Worm (Caenorhabditis elegans): Measurements from ENCODE around the gene F26G1.11.

Gene F26G1.11

ce11 chrII:4811986-4812385 is 35.0 kb downstream of the F26G1.11 start, which contains the start of gene rig-6:
Gene rig-6 (minus strand): TSS chrII:4812086.
- no peak for TF ChIP-seq F39B2.1 (GFP tag; IDR thresholded peaks at IDR 0.05)
- TF ChIP-seq attf-3 (GFP tag; conservative IDR thresholded peaks at IDR 0.05), result no peak
- no peak for TF ChIP-seq ceh-100 (GFP tag; IDR thresholded peaks at IDR 0.05)
- no peak for TF ChIP-seq hsf-1 (GFP tag; IDR thresholded peaks at IDR 0.05)
- TF ChIP-seq fkh-3 (tag; optimal IDR thresholded peaks at IDR 0.05), result no peak
- TF ChIP-seq bed-1 (GFP tag; IDR thresholded peaks at IDR 0.05), result no peak
- no peak for TF ChIP-seq C06A6.2 (GFP tag; conservative IDR thresholded peaks at IDR 0.05)

- TF ChIP-seq egrh-3 (GFP tag; IDR thresholded peaks at IDR 0.05), result no peak
Measured at ce11 chrII:4815356-4815755, 38.4 kb downstream of the F26G1.11 start.

ce11 chrII:4818780-4819179 is 41.8 kb downstream of the F26G1.11 start:
- no peak for TF ChIP-seq cebp-2 (GFP tag; IDR thresholded peaks at IDR 0.05)
- no peak for TF ChIP-seq die-1 (tag; optimal IDR thresholded peaks at IDR 0.05)
- TF ChIP-seq madf-8 (GFP tag; conservative IDR thresholded peaks at IDR 0.05), result no peak

ce11 chrII:4821739-4822138 is 44.8 kb downstream of the F26G1.11 start, which contains the start of gene lact-5:
Gene lact-5 (minus strand): TSS chrII:4821739.
- TF ChIP-seq akir-1 (GFP tag; optimal IDR thresholded peaks at IDR 0.05) (no peak), snpc-1.3 (tag; optimal IDR thresholded peaks at IDR 0.05; ENCODE audit: insufficient read depth) (no peak), Y67H2A.10 (GFP tag; conservative IDR thresholded peaks at IDR 0.05) (no peak), chd-7 (tag; optimal IDR thresholded peaks at IDR 0.05) (no peak), hmg-20 (GFP tag; IDR thresholded peaks at IDR 0.05) (no peak), unc-62 (GFP tag; optimal IDR thresholded peaks at IDR 0.05) (no peak), die-1 (tag; optimal IDR thresholded peaks at IDR 0.05) (no peak), B0336.3 (GFP tag; IDR thresholded peaks at IDR 0.05) (no peak), sdz-38 (tag; optimal IDR thresholded peaks at IDR 0.05) (no peak)

- TF ChIP-seq unc-130 (GFP tag; optimal IDR thresholded peaks at IDR 0.05) (no peak), efl-1 (GFP tag; optimal IDR thresholded peaks at IDR 0.05) (no peak), die-1 (tag; optimal IDR thresholded peaks at IDR 0.05) (no peak), sdz-38 (tag; optimal IDR thresholded peaks at IDR 0.05) (no peak), F55B11.4 (tag; optimal IDR thresholded peaks at IDR 0.05; ENCODE audit: borderline replicate concordance, insufficient read depth) (no peak), madf-10 (tag; optimal IDR thresholded peaks at IDR 0.05) (no peak), hsf-1 (GFP tag; IDR thresholded peaks at IDR 0.05) (no peak), madf-3 (GFP tag; IDR thresholded peaks at IDR 0.05) (no peak), F49E8.2 (tag; optimal IDR thresholded peaks at IDR 0.05; ENCODE audit: insufficient read depth) (no peak), hlh-26 (GFP tag; conservative IDR thresholded peaks at IDR 0.05) (no peak), nhr-179 (tag; optimal IDR thresholded peaks at IDR 0.05) (no peak), ccch-3 (GFP tag; optimal IDR thresholded peaks at IDR 0.05) (no peak), ceh-40 (GFP tag; IDR thresholded peaks at IDR 0.05) (no peak), C17E4.6 (GFP tag; IDR thresholded peaks at IDR 0.05) (no peak), unc-62 (GFP tag; optimal IDR thresholded peaks at IDR 0.05) (no peak), nfyb-1 (GFP tag; IDR thresholded peaks at IDR 0.05) (no peak), F23B12.7 (tag; optimal IDR thresholded peaks at IDR 0.05; ENCODE audit: insufficient read depth) (no peak)
Measured at ce11 chrII:4822610-4823009, 45.7 kb downstream of the F26G1.11 start.

Data from whole organism, young adult.